Worm (Caenorhabditis elegans) whole organism, L4 larva: Measurements from ENCODE around the gene bicd-1.

Source experiments
- F10B5.3 ChIP-seq: sonication (generic microtip); optimal IDR thresholded peaks from 2 replicates; lab custom pipeline; 2016; ENCODE audit warnings: mild to moderate bottlenecking, missing genetic modification characterization, missing compliant biosample characterization
- F26F4.8 ChIP-seq: fragments of 200-800 bp; sonication (Bioruptor generic); conservative IDR thresholded peaks from 2 replicates; pipeline ENCODE4 v1.3.6; 2022; ENCODE audit warnings: missing genetic modification characterization, missing compliant biosample characterization
- F37D6.2 ChIP-seq: sonication (generic microtip); optimal IDR thresholded peaks from 2 replicates; lab custom pipeline; 2016; ENCODE audit warnings: mild to moderate bottlenecking, missing genetic modification characterization, missing compliant biosample characterization
- F44E2.7 ChIP-seq: fragments of 200-800 bp; sonication (Bioruptor generic); IDR thresholded peaks from 2 replicates; pipeline ENCODE4 v2.1.2; 2022; ENCODE audit warnings: missing genetic modification characterization, missing compliant biosample characterization
- T20F7.1 ChIP-seq: fragments of 200-800 bp; sonication (Bioruptor generic); optimal IDR thresholded peaks from 2 replicates; lab custom pipeline; 2018; ENCODE audit warnings: mild to moderate bottlenecking, missing genetic modification characterization, missing compliant biosample characterization
- T26A8.4 ChIP-seq: fragments of 200-800 bp; sonication (Bioruptor generic); IDR thresholded peaks from 2 replicates; pipeline ENCODE4 v1.3.6; 2022; ENCODE audit warnings: missing genetic modification characterization, missing compliant biosample characterization
- Y48G9A.11 ChIP-seq: fragments of 200-800 bp; sonication (Bioruptor generic); IDR thresholded peaks from 2 replicates; pipeline ENCODE4 v1.3.6; 2022; ENCODE audit warnings: missing genetic modification reagents, missing genetic modification characterization, missing compliant biosample characterization
- aha-1 ChIP-seq: fragments of 150-350 bp; peaks from one replicate; lab custom pipeline; 2014; ENCODE audit warnings: missing biosample characterization, missing genetic modification characterization
- arid-1 ChIP-seq: fragments of 200-800 bp; sonication (Bioruptor generic); conservative IDR thresholded peaks from 2 replicates; pipeline ENCODE4 v1.3.6; 2022; ENCODE audit warnings: missing genetic modification reagents, missing genetic modification characterization, missing compliant biosample characterization
- ceh-20 ChIP-seq: fragments of 200-800 bp; sonication (Bioruptor generic); IDR thresholded peaks from 2 replicates; pipeline ENCODE4 v1.3.6; 2022; ENCODE audit warnings: missing genetic modification reagents, missing genetic modification characterization, missing compliant biosample characterization
- ceh-32 ChIP-seq: sonication (generic microtip); optimal IDR thresholded peaks from 2 replicates; lab custom pipeline; 2016; ENCODE audit warnings: mild to moderate bottlenecking, missing genetic modification characterization, missing compliant biosample characterization; ENCODE audit not compliant: poor library complexity
- ceh-62 ChIP-seq: sonication (generic microtip); optimal IDR thresholded peaks from 2 replicates; lab custom pipeline; 2017; ENCODE audit warnings: missing biosample characterization, missing genetic modification characterization
- ces-1 ChIP-seq: fragments of 150-350 bp; sonication (generic microtip); optimal IDR thresholded peaks from 4 replicates; lab custom pipeline; 2014; ENCODE audit warnings: missing biosample characterization, missing genetic modification reagents, missing genetic modification characterization
- ctbp-1 ChIP-seq: fragments of 200-800 bp; sonication (Bioruptor generic); IDR thresholded peaks from 2 replicates; pipeline ENCODE4 v1.3.6; 2022; ENCODE audit warnings: missing genetic modification reagents, missing genetic modification characterization, missing compliant biosample characterization
- daf-16 ChIP-seq, 3 experiments: sonication (generic microtip); optimal IDR thresholded peaks; 2 replicates each; lab custom pipeline; 2016 to 2017; ENCODE audit warnings: missing genetic modification characterization in 3 of 3, missing genetic modification reagents in 3 of 3, mild to moderate bottlenecking in 2 of 3, missing compliant biosample characterization in 2 of 3, missing biosample characterization in 1 of 3, moderate library complexity in 1 of 3
- dmd-6 ChIP-seq: fragments of 200-800 bp; sonication (Bioruptor generic); IDR thresholded peaks from 2 replicates; pipeline ENCODE4 v1.3.6; 2022; ENCODE audit warnings: missing genetic modification reagents, missing genetic modification characterization, missing compliant biosample characterization
- dve-1 ChIP-seq: sonication (generic microtip); optimal IDR thresholded peaks from 2 replicates; lab custom pipeline; 2017; ENCODE audit warnings: antibody characterized with exemption, mild to moderate bottlenecking, missing genetic modification characterization, missing compliant biosample characterization; ENCODE audit not compliant: insufficient read depth
- egl-27 ChIP-seq: sonication (generic microtip); optimal IDR thresholded peaks from 3 replicates; lab custom pipeline; 2017; ENCODE audit warnings: missing biosample characterization, missing genetic modification reagents, missing genetic modification characterization
- fos-1 ChIP-seq: fragments of 150-350 bp; optimal IDR thresholded peaks from 2 replicates; lab custom pipeline; 2014; ENCODE audit warnings: missing biosample characterization, missing genetic modification characterization
- hlh-30 ChIP-seq: sonication (generic microtip); optimal IDR thresholded peaks from 2 replicates; lab custom pipeline; 2017; ENCODE audit warnings: antibody characterized with exemption, mild to moderate bottlenecking, missing genetic modification characterization, missing compliant biosample characterization; ENCODE audit not compliant: insufficient read depth
- lin-39 ChIP-seq: fragments of 150-350 bp; optimal IDR thresholded peaks from 2 replicates; lab custom pipeline; 2014; ENCODE audit warnings: missing biosample characterization, missing genetic modification reagents, missing genetic modification characterization
- lsy-2 ChIP-seq, 2 experiments: fragments of 150-350 bp in 1 of 2; sonication (generic microtip) in 1 of 2; optimal IDR thresholded peaks; 2 replicates each; lab custom pipeline; 2014 to 2017; ENCODE audit warnings: missing biosample characterization in 2 of 2, missing genetic modification characterization in 2 of 2
- madf-5 ChIP-seq, 2 experiments: fragments of 200-800 bp; sonication (Bioruptor generic); IDR thresholded peaks; 2 replicates each; pipeline ENCODE4 v1.3.6; 2022; ENCODE audit warnings: missing compliant biosample characterization in 2 of 2, missing genetic modification characterization in 2 of 2
- nhr-10 ChIP-seq: fragments of 150-350 bp; optimal IDR thresholded peaks from 2 replicates; lab custom pipeline; 2014; ENCODE audit warnings: missing biosample characterization, missing genetic modification characterization
- nhr-11 ChIP-seq: fragments of 150-350 bp; optimal IDR thresholded peaks from 2 replicates; lab custom pipeline; 2014; ENCODE audit warnings: missing biosample characterization, missing genetic modification characterization
- nhr-237 ChIP-seq: sonication (generic microtip); optimal IDR thresholded peaks from 2 replicates; lab custom pipeline; 2017; ENCODE audit warnings: missing biosample characterization, missing genetic modification characterization
- nhr-42 ChIP-seq: fragments of 200-800 bp; sonication (Bioruptor generic); IDR thresholded peaks from 2 replicates; pipeline ENCODE4 v1.3.6; 2022; ENCODE audit warnings: missing genetic modification characterization, missing compliant biosample characterization
- nhr-6 ChIP-seq: fragments of 150-350 bp; optimal IDR thresholded peaks from 2 replicates; lab custom pipeline; 2014; ENCODE audit warnings: missing biosample characterization, missing genetic modification characterization
- pha-4 ChIP-seq, 2 experiments: fragments of 150-350 bp in 1 of 2; fragments of 200-800 bp in 1 of 2; sonication (Bioruptor generic) in 1 of 2; IDR thresholded peaks in 1 of 2; optimal IDR thresholded peaks in 1 of 2; 2 replicates each; pipeline versions ENCODE4 v1.3.6 to Lab custom; 2014 to 2022; ENCODE audit warnings: missing genetic modification characterization in 2 of 2, missing genetic modification reagents in 2 of 2, missing biosample characterization in 1 of 2, missing compliant biosample characterization in 1 of 2
- rbr-2 ChIP-seq: sonication (generic microtip); optimal IDR thresholded peaks from 2 replicates; lab custom pipeline; 2016; ENCODE audit warnings: missing genotype, missing genetic modification characterization, missing compliant biosample characterization
- sdz-12 ChIP-seq: fragments of 200-800 bp; sonication (Bioruptor generic); optimal IDR thresholded peaks from 2 replicates; lab custom pipeline; 2018; ENCODE audit warnings: mild to moderate bottlenecking, missing genetic modification characterization, missing compliant biosample characterization
- skn-1 ChIP-seq: fragments of 150-350 bp; optimal IDR thresholded peaks from 2 replicates; lab custom pipeline; 2014; ENCODE audit warnings: missing biosample characterization, missing genetic modification characterization
- snpc-4 ChIP-seq: fragments of 150-350 bp; optimal IDR thresholded peaks from 2 replicates; lab custom pipeline; 2014; ENCODE audit warnings: missing biosample characterization, missing genetic modification characterization
- spr-3 ChIP-seq: fragments of 200-800 bp; sonication (Bioruptor generic); optimal IDR thresholded peaks from 2 replicates; lab custom pipeline; 2018; ENCODE audit warnings: mild to moderate bottlenecking, missing genetic modification characterization, missing compliant biosample characterization
- tag-97 ChIP-seq: fragments of 200-800 bp; sonication (Bioruptor generic); IDR thresholded peaks from 2 replicates; pipeline ENCODE4 v1.3.6; 2022; ENCODE audit warnings: missing genetic modification characterization, missing compliant biosample characterization
- unc-130 ChIP-seq: sonication (generic microtip); optimal IDR thresholded peaks from 2 replicates; lab custom pipeline; 2016; ENCODE audit warnings: missing genetic modification reagents, missing genetic modification characterization, missing compliant biosample characterization
- unc-39 ChIP-seq: sonication (generic microtip); optimal IDR thresholded peaks from 2 replicates; lab custom pipeline; 2017; ENCODE audit warnings: missing biosample characterization, missing genetic modification characterization
- unc-62 ChIP-seq, 3 experiments: fragments of 150-350 bp in 1 of 3; sonication (generic microtip); optimal IDR thresholded peaks in 2 of 3; peaks in 1 of 3; 1 replicate in 1 of 3; 2 replicates in 2 of 3; lab custom pipeline; 2014 to 2017; ENCODE audit warnings: missing biosample characterization in 3 of 3, missing genetic modification characterization in 3 of 3, missing genetic modification reagents in 3 of 3, missing genotype in 1 of 3
- zag-1 ChIP-seq: fragments of 150-350 bp; optimal IDR thresholded peaks from 2 replicates; lab custom pipeline; 2014; ENCODE audit warnings: missing biosample characterization, missing genetic modification characterization

bicd-1 gene

DNA sequence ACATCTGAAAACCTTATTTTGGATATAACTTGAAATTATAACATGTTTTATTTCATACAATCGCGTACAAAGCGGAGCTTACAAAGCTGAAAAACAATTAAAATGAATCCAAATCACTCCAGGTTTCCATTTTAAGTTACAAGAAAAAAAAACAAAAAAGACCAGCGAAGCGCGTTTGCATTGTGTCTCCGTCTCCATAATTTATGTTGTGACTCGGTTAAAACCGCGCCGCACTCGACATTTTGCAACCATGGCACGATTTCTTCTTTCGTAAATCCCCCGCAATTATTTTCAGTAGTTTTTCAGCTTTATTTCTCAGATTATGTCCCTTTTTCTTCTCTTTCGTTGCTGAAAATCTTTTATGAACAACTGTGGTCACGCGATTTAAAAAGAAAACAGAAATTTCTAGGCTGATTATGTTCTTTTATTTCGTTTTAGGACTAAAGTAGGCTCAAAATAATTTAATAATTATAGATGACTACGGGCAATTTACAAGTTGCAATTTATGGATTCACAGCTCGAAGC is 13.3 kb upstream of the bicd-1 start, which contains the start of the genes F38A5.2 and dnj-11 (continued):
- TF ChIP-seq F26F4.8 (GFP tag; lab: Robert Waterston, UW), result no peak
- peak; percentile 31; the same call in 1 of the 2 replicates for TF ChIP-seq ceh-20 (GFP tag; lab: Robert Waterston, UW)
- TF ChIP-seq T26A8.4 (GFP tag; lab: Robert Waterston, UW), result no peak
- no peak for TF ChIP-seq ceh-62 (tag; lab: Kevin White, UChicago)
- no peak for TF ChIP-seq ces-1 (GFP tag; lab: Kevin White, UChicago)
- no peak for TF ChIP-seq F37D6.2 (tag; lab: Kevin White, UChicago)
- no peak for TF ChIP-seq sdz-12 (GFP tag; lab: Kevin White, UChicago)
- TF ChIP-seq fos-1 (tag; lab: Kevin White, UChicago), result no peak
- no peak for TF ChIP-seq nhr-237 (tag; lab: Kevin White, UChicago)
- TF ChIP-seq nhr-42 (GFP tag; lab: Robert Waterston, UW), result no peak
- TF ChIP-seq T20F7.1 (GFP tag; lab: Kevin White, UChicago), result no peak
- no peak for TF ChIP-seq Y48G9A.11 (GFP tag; lab: Robert Waterston, UW)
- peak; percentile 46 for TF ChIP-seq unc-130 (GFP tag; lab: Kevin White, UChicago)
- no peak for TF ChIP-seq F44E2.7 (GFP tag; lab: Robert Waterston, UW)
- TF ChIP-seq zag-1 (tag; lab: Kevin White, UChicago), result no peak
- TF ChIP-seq ceh-32, result no peak
- no peak for TF ChIP-seq unc-39
- peak; percentile 82 for TF ChIP-seq nhr-6 (tag; lab: Kevin White, UChicago)
- peak; percentile 60 for TF ChIP-seq rbr-2 (tag; lab: Kevin White, UChicago)
- TF ChIP-seq ctbp-1 (GFP tag; lab: Robert Waterston, UW), result 0 out of 2 replicates have a peak, but pooled peaks have one; percentile 26
- peak; percentile 43 for TF ChIP-seq snpc-4 (tag; lab: Kevin White, UChicago)
- TF ChIP-seq egl-27 (tag; lab: Kevin White, UChicago), result no peak

- TF ChIP-seq dve-1 (no peak), F10B5.3 (tag; lab: Kevin White, UChicago) (no peak), unc-62 (GFP tag; optimal IDR thresholded peaks at IDR 0.05 in 1 of 2; lab: Kevin White, UChicago) (no peak), unc-62 (tag; optimal IDR thresholded peaks at IDR 0.05; lab: Kevin White, UChicago) (no peak), unc-39 (no peak), nhr-10 (tag; lab: Kevin White, UChicago) (no peak)
Measured at ce11 chrIV:6582604-6583003, 10.5 kb upstream of the bicd-1 start, which contains the start of gene odr-8. TSS of gene odr-8 (minus strand) at chrIV:6582704.

- TF ChIP-seq aha-1 (peak; percentile 59), skn-1 (tag; lab: Kevin White, UChicago) (no peak), unc-62 (GFP tag; optimal IDR thresholded peaks at IDR 0.05 in 1 of 2; lab: Kevin White, UChicago) (peak in 1 of 2 experiments; percentile 94), unc-62 (tag; optimal IDR thresholded peaks at IDR 0.05; lab: Kevin White, UChicago) (no peak)
Measured at ce11 chrIV:6581658-6582057, 9.5 kb upstream of the bicd-1 start.

ce11 chrIV:6577914-6578313 is 5.8 kb upstream of the bicd-1 start, which contains the start of gene C43G2.3:
TSS of gene C43G2.3 (plus strand) at chrIV:6578214.
- TF ChIP-seq T26A8.4 (GFP tag; lab: Robert Waterston, UW) (no peak), pha-4 (GFP tag; IDR thresholded peaks at IDR 0.05; lab: Robert Waterston, UW) (no peak), pha-4 (tag; optimal IDR thresholded peaks at IDR 0.05; lab: Kevin White, UChicago) (no peak), madf-5 (GFP tag; IDR thresholded peaks at IDR 0.05; lab: Robert Waterston, UW) (no peak), spr-3 (no peak), lsy-2 (tag; optimal IDR thresholded peaks at IDR 0.05; lab: Kevin White, UChicago) (no peak), T20F7.1 (GFP tag; lab: Kevin White, UChicago) (no peak), ctbp-1 (GFP tag; lab: Robert Waterston, UW) (no peak), unc-62 (GFP tag; optimal IDR thresholded peaks at IDR 0.05 in 1 of 2; lab: Kevin White, UChicago) (no peak), unc-62 (tag; optimal IDR thresholded peaks at IDR 0.05; lab: Kevin White, UChicago) (no peak), dmd-6 (GFP tag; lab: Robert Waterston, UW) (no peak), hlh-30 (tag; lab: Kevin White, UChicago) (no peak), tag-97 (no peak), Y48G9A.11 (GFP tag; lab: Robert Waterston, UW) (no peak), arid-1 (GFP tag; lab: Robert Waterston, UW) (no peak), nhr-11 (tag; lab: Kevin White, UChicago) (no peak), lin-39 (tag; lab: Kevin White, UChicago) (no peak), daf-16 (GFP tag; optimal IDR thresholded peaks at IDR 0.05; lab: Kevin White, UChicago) (no peak), daf-16 (tag; optimal IDR thresholded peaks at IDR 0.05; lab: Kevin White, UChicago) (no peak), ceh-20 (GFP tag; lab: Robert Waterston, UW) (no peak), rbr-2 (tag; lab: Kevin White, UChicago) (no peak)
